Fruit fly (Drosophila melanogaster): Measurements from ENCODE around the gene CG11656.
A peak's percentile ranks its signal among the peaks of the same experiment; 100 is the strongest.

The CG11656 gene

dm6 chr3R:13056553-13056952, 46.9 kb downstream of the CG11656 start:
- TF ChIP-seq insv (GFP tag; optimal IDR thresholded peaks at IDR 0.05) (peak; percentile 7 to 92), hkb (optimal IDR thresholded peaks at IDR 0.05) (no peak), hkb (GFP tag; IDR thresholded peaks at IDR 0.05) (no peak)

DNA sequence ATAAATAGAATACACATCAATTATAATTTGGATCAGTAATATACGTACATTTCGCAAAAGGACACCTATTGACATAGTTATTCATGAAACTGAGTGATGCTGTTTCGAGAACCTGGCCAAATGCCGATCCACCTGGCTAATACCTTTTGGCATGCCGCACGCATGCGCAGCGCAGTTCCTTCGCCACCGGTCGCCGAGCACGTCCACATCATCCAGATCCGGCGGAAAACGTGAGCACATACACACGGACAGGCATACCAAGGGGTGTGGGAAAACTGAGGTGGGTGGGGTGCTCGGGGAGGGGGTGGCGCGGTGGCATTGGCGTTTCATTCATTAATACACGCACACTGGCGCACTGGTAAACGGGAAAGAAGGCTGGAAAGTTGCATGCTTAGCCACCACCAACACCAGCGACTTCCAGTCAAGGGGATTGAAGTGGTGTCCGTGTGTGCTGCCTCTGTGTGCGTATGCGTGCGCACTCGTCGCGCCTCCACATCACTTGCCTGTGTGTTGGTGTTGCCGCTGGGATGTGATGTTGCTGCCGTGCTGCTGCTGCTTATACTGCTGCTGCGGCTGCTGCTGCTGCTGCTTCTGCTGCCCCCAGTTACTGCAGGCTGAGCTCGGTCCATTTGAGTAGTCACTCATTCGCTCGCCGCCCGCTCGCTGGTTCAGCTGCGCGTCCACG, 47.6 kb downstream of the CG11656 start, which contains the start of gene sim:
TSS of gene sim (plus strand) at position 635 of the 685 bp plus-strand sequence.
- TF ChIP-seq CG17328 (GFP tag; IDR thresholded peaks at IDR 0.05) (0 out of 2 replicates have a peak, but pooled peaks have one; percentile 24), Optix (GFP tag; IDR thresholded peaks at IDR 0.05) (no peak), z (GFP tag; IDR thresholded peaks at IDR 0.05) (peak; percentile 72; the same call in 2 of the 3 replicates), sna (GFP tag; IDR thresholded peaks at IDR 0.05; ENCODE audit: partially characterized antibody) (peak; percentile 32; the same call in 1 of the 2 replicates), sr (GFP tag; IDR thresholded peaks at IDR 0.05) (0 out of 3 replicates have a peak, but pooled peaks have one; percentile 12), cg (GFP tag; optimal IDR thresholded peaks at IDR 0.05) (peak; percentile 91), Med (GFP tag) (peak; percentile 27), CG6854 (GFP tag; optimal IDR thresholded peaks at IDR 0.05) (no peak), Nf-YC (tag; optimal IDR thresholded peaks at IDR 0.05) (peak; percentile 95), CG6272 (GFP tag; IDR thresholded peaks at IDR 0.05) (0 out of 2 replicates have a peak, but pooled peaks have one; percentile 21), CG17612 (GFP tag; IDR thresholded peaks at IDR 0.05) (no peak), CG6683 (GFP tag; optimal IDR thresholded peaks at IDR 0.05) (no peak), Nf-YA (GFP tag; IDR thresholded peaks at IDR 0.05) (0 out of 2 replicates have a peak, but pooled peaks have one; percentile 28), seq (GFP tag; IDR thresholded peaks at IDR 0.05) (peak; percentile 52; the same call in 1 of the 2 replicates), Bgb (GFP tag; IDR thresholded peaks at IDR 0.05; ENCODE audit: partially characterized antibody) (peak; percentile 17; the same call in 1 of the 2 replicates), ewg (GFP tag; optimal IDR thresholded peaks at IDR 0.05) (peak; percentile 83), CG9932 (GFP tag; IDR thresholded peaks at IDR 0.05) (0 out of 2 replicates have a peak, but pooled peaks have one; percentile 21), ttk (GFP tag; IDR thresholded peaks at IDR 0.05) (no peak), NC2β (GFP tag; optimal IDR thresholded peaks at IDR 0.05) (no peak), CG2199 (GFP tag; IDR thresholded peaks at IDR 0.05) (0 out of 3 replicates have a peak, but pooled peaks have one; percentile 53), Six4 (GFP tag; optimal IDR thresholded peaks at IDR 0.05) (no peak), Jarid2 (GFP tag; optimal IDR thresholded peaks at IDR 0.05) (peak; percentile 43), Kr (GFP tag; optimal IDR thresholded peaks at IDR 0.05) (no peak), crol (GFP tag; IDR thresholded peaks at IDR 0.05) (peak; percentile 73), sim (GFP tag; IDR thresholded peaks at IDR 0.05) (peak; percentile 59; the same call in 1 of the 2 replicates), E2f2 (GFP tag; IDR thresholded peaks at IDR 0.05) (no peak), lab (GFP tag; optimal IDR thresholded peaks at IDR 0.05) (no peak), Opbp (GFP tag; IDR thresholded peaks at IDR 0.05; ENCODE audit: partially characterized antibody) (0 out of 3 replicates have a peak, but pooled peaks have one; percentile 31), rib (GFP tag; IDR thresholded peaks at IDR 0.05) (0 out of 2 replicates have a peak, but pooled peaks have one; percentile 29), knrl (GFP tag; IDR thresholded peaks at IDR 0.05; ENCODE audit: partially characterized antibody) (0 out of 3 replicates have a peak, but pooled peaks have one; percentile 25), Nf-YB (GFP tag; optimal IDR thresholded peaks at IDR 0.05) (peak; percentile 94), gsb (GFP tag; IDR thresholded peaks at IDR 0.05) (peak; percentile 32; the same call in 1 of the 2 replicates), Dll (GFP tag; IDR thresholded peaks at IDR 0.05; ENCODE audit: partially characterized antibody) (0 out of 4 replicates have a peak, but pooled peaks have one; percentile 21), ci (GFP tag; IDR thresholded peaks at IDR 0.05) (0 out of 3 replicates have a peak, but pooled peaks have one; percentile 10), CG1792 (GFP tag; optimal IDR thresholded peaks at IDR 0.05) (no peak), kni (GFP tag; optimal IDR thresholded peaks at IDR 0.05) (peak; percentile 16)

Measured in whole organism, embryonic.